Worm (Caenorhabditis elegans) whole organism, L3 larva: ENCODE data around the gene lbp-8.
A peak's percentile ranks its signal among the peaks of the same experiment; 100 is the strongest.

Source experiments
- R02D3.7 ChIP-seq: fragments of 150-350 bp; optimal IDR thresholded peaks from 2 replicates; lab custom pipeline; 2014; ENCODE audit warnings: missing biosample characterization, missing genetic modification characterization
- ZK546.5 ChIP-seq: sonication (generic microtip); optimal IDR thresholded peaks from 2 replicates; lab custom pipeline; 2017; ENCODE audit warnings: missing biosample characterization, missing genetic modification characterization
- aly-2 ChIP-seq: fragments of 150-350 bp; optimal IDR thresholded peaks from 2 replicates; lab custom pipeline; 2014; ENCODE audit warnings: missing biosample characterization, missing genetic modification characterization
- ama-1 ChIP-seq: fragments of 150-350 bp; optimal IDR thresholded peaks from 2 replicates; lab custom pipeline; 2018
- ceh-16 ChIP-seq: sonication (generic microtip); optimal IDR thresholded peaks from 2 replicates; lab custom pipeline; 2017; ENCODE audit warnings: missing biosample characterization, missing genetic modification characterization
- ceh-28 ChIP-seq: fragments of 150-350 bp; optimal IDR thresholded peaks from 2 replicates; lab custom pipeline; 2014; ENCODE audit warnings: missing biosample characterization, missing genetic modification reagents, missing genetic modification characterization
- daf-12 ChIP-seq: fragments of 150-350 bp; optimal IDR thresholded peaks from 2 replicates; lab custom pipeline; 2014; ENCODE audit warnings: missing biosample characterization, missing genetic modification reagents, missing genetic modification characterization
- egl-27 ChIP-seq: sonication (generic microtip); optimal IDR thresholded peaks from 4 replicates; lab custom pipeline; 2017; ENCODE audit warnings: missing biosample characterization, missing genetic modification reagents, missing genetic modification characterization
- egl-5 ChIP-seq: fragments of 150-350 bp; optimal IDR thresholded peaks from 2 replicates; lab custom pipeline; 2017; ENCODE audit warnings: missing biosample characterization, missing genetic modification reagents, missing genetic modification characterization, inconsistent platforms
- elt-3 ChIP-seq, 3 experiments: fragments of 150-350 bp in 1 of 3; sonication (generic microtip) in 2 of 3; optimal IDR thresholded peaks; 2 replicates in 2 of 3; 4 replicates in 1 of 3; lab custom pipeline; 2014 to 2017; ENCODE audit warnings: missing biosample characterization in 3 of 3, missing genetic modification characterization in 3 of 3
- fkh-10 ChIP-seq: sonication (generic microtip); optimal IDR thresholded peaks from 2 replicates; lab custom pipeline; 2017; ENCODE audit warnings: missing biosample characterization, missing genetic modification reagents, missing genetic modification characterization
- fkh-2 ChIP-seq: fragments of 150-350 bp; optimal IDR thresholded peaks from 2 replicates; lab custom pipeline; 2014; ENCODE audit warnings: missing biosample characterization, missing genetic modification reagents, missing genetic modification characterization
- fos-1 ChIP-seq: fragments of 150-350 bp; optimal IDR thresholded peaks from 2 replicates; lab custom pipeline; 2014; ENCODE audit warnings: missing biosample characterization, missing genetic modification characterization
- lin-39 ChIP-seq: fragments of 150-350 bp; optimal IDR thresholded peaks from 2 replicates; lab custom pipeline; 2018; ENCODE audit warnings: missing biosample characterization, missing genetic modification reagents, missing genetic modification characterization
- lsy-12 ChIP-seq: sonication (generic microtip); optimal IDR thresholded peaks from 2 replicates; lab custom pipeline; 2016; ENCODE audit warnings: mild to moderate bottlenecking, missing genetic modification characterization, missing compliant biosample characterization
- nfya-1 ChIP-seq: sonication (generic microtip); optimal IDR thresholded peaks from 2 replicates; lab custom pipeline; 2017; ENCODE audit warnings: missing genetic modification characterization, mild to moderate bottlenecking, missing compliant biosample characterization, antibody characterized with exemption, moderate library complexity; ENCODE audit not compliant: insufficient read depth
- nhr-11 ChIP-seq: fragments of 150-350 bp; optimal IDR thresholded peaks from 2 replicates; lab custom pipeline; 2014; ENCODE audit warnings: missing biosample characterization, missing genetic modification characterization
- nhr-23 ChIP-seq: fragments of 150-350 bp; optimal IDR thresholded peaks from 2 replicates; lab custom pipeline; 2014; ENCODE audit warnings: missing biosample characterization, missing genetic modification reagents, missing genetic modification characterization
- nhr-25 ChIP-seq: sonication (generic microtip); optimal IDR thresholded peaks from 2 replicates; lab custom pipeline; 2017; ENCODE audit warnings: missing biosample characterization, missing genetic modification characterization
- nhr-43 ChIP-seq: sonication (generic microtip); optimal IDR thresholded peaks from 2 replicates; lab custom pipeline; 2016; ENCODE audit warnings: mild to moderate bottlenecking, missing genetic modification characterization, missing compliant biosample characterization; ENCODE audit not compliant: poor library complexity, severe bottlenecking
- nhr-67 ChIP-seq: fragments of 150-350 bp; optimal IDR thresholded peaks from 2 replicates; lab custom pipeline; 2014; ENCODE audit warnings: missing biosample characterization, missing genetic modification characterization
- sea-2 ChIP-seq: fragments of 150-350 bp; sonication (generic microtip); optimal IDR thresholded peaks from 4 replicates; lab custom pipeline; 2014; ENCODE audit warnings: missing biosample characterization, missing genetic modification reagents, missing genetic modification characterization
- unc-39 ChIP-seq: sonication (generic microtip); optimal IDR thresholded peaks from 4 replicates; lab custom pipeline; 2017; ENCODE audit warnings: missing biosample characterization, missing genetic modification characterization

Gene lbp-8

DNA sequence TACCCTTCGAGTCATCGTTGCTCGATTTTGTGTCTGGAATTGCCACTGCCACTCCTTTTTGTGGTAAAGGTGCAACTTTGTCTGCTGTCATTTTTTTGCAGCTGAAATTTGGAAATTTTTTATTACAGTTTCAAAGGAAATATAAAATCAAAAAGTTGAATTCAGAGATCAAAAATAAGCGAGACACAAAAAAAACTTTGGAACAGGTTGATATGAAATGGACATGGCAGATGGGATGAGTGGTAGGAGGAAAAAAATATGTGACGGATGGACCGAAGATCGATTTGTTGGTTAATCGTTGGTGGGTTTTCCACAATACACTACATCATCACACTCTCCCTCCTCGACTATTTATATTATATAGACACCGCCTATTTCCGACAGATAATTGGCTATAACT, 44.0 kb downstream of the lbp-8 start, which contains the start of gene R10D12.1:
R10D12.1 (minus strand) TSS at position 101 of the 400 bp plus-strand sequence.
- TF ChIP-seq sea-2 (GFP tag; lab: Kevin White, UChicago) (no peak), fkh-2 (tag; lab: Kevin White, UChicago) (no peak), nfya-1 (tag; lab: Kevin White, UChicago) (no peak), unc-39 (tag; lab: Kevin White, UChicago) (no peak), lsy-12 (tag; lab: Kevin White, UChicago) (no peak), daf-12 (tag; lab: Kevin White, UChicago) (no peak), egl-27 (tag; lab: Kevin White, UChicago) (no peak), fkh-10 (GFP tag; lab: Kevin White, UChicago) (no peak), nhr-67 (no peak), nhr-11 (tag; lab: Kevin White, UChicago) (no peak), egl-5 (tag; lab: Kevin White, UChicago) (no peak), elt-3 (tag; optimal IDR thresholded peaks at IDR 0.05; lab: Kevin White, UChicago) (no peak), R02D3.7 (no peak), lin-39 (tag; lab: Kevin White, UChicago) (no peak), fos-1 (tag; lab: Kevin White, UChicago) (no peak), ama-1 (lab: Kevin White, UChicago) (no peak), nhr-43 (tag; lab: Kevin White, UChicago) (no peak), ZK546.5 (tag; lab: Kevin White, UChicago) (no peak)

DNA sequence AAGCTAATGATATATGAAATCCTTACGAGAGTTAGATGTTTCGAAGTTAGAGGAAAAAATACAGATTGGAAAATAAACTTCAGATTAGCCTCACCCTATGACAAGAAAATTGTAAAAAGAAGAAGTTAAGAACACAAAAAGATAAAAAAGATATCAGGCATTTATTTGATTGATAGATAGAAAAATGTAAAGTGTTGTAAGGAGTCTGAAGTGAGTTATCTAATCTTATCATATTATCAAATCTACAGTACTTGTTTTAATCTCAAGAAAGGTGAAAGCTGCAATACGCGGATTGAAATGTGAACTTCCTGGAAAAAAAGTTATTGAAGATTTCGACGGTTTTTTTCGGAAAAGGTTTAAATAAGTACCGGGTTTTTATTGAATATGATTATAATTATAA, 44.9 kb downstream of the lbp-8 start:
- peak in 1 of 3 experiments; percentile 42 for TF ChIP-seq elt-3 (tag; optimal IDR thresholded peaks at IDR 0.05; lab: Kevin White, UChicago)
- no peak for TF ChIP-seq lsy-12 (tag; lab: Kevin White, UChicago)
- TF ChIP-seq, all 47 proteins: peak for 1

DNA sequence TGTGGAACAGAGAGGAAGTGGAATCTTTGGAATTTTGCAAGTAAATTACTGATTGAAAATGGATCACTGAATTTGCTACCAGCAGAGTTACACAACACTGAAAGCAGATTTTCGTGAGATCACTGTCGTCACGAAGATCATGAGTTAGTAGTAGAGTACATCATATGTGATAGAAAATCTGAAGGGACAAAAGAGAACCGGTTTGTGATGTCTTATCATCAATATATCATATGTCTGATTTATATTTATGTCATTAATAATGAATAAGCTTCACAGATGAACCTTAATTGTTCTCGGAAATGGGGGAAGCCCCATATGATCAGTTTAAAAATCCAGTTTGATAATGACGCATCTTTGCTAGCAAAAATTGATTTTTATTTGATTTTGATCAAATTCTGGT, 45.5 kb downstream of the lbp-8 start:
- TF ChIP-seq aly-2 (tag; lab: Kevin White, UChicago) (no peak), ceh-16 (no peak), elt-3 (tag; optimal IDR thresholded peaks at IDR 0.05; lab: Kevin White, UChicago) (peak in 1 of 3 experiments; percentile 27), nhr-23 (tag; lab: Kevin White, UChicago) (peak; percentile 29), nhr-25 (tag; lab: Kevin White, UChicago) (peak; percentile 16), nhr-43 (tag; lab: Kevin White, UChicago) (peak; percentile 49), egl-27 (tag; lab: Kevin White, UChicago) (no peak), ceh-28 (tag; lab: Kevin White, UChicago) (no peak)

DNA sequence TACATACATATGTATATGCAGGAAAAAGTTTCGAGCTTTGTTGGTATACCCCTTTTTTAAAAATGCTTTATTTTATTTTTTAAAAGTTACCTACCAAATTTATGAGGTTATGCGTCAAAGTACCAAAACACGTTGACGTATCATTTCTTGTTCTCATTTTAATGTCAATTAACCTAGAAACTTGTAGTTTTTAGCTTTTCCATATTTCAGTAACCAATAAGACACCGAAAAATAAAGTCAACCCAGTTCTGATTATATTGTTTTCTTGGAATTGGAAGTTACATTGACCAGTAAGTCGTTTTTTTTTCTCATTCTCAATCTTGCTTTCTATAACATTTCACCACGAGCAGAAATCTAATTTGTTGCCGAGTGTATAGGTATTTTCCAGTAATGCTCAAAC, 46.3 kb downstream of the lbp-8 start, which contains the start of gene srw-145:
srw-145 (plus strand) TSS at position 301 of the 400 bp plus-strand sequence.
- no peak for TF ChIP-seq nhr-43 (tag; lab: Kevin White, UChicago)
- no peak for TF ChIP-seq aly-2 (tag; lab: Kevin White, UChicago)
- peak; percentile 62 for TF ChIP-seq nhr-11 (tag; lab: Kevin White, UChicago)
